Worm (Caenorhabditis elegans) whole organism, L4/young adult: Measurements from ENCODE around the gene ceh-40.

Source experiments
- W03F9.2 ChIP-seq: fragments of 150-350 bp; optimal IDR thresholded peaks from 2 replicates; lab custom pipeline; 2014; ENCODE audit warnings: missing biosample characterization, missing genetic modification characterization
- him-1 ChIP-seq: sonication (generic microtip); optimal IDR thresholded peaks from 2 replicates; lab custom pipeline; 2016; ENCODE audit warnings: missing genotype, missing genetic modification reagents, missing genetic modification characterization, missing compliant biosample characterization

- TF ChIP-seq him-1 (tag; lab: Kevin White, UChicago) (no peak), W03F9.2 (no peak)
Measured at ce11 chrX:12346729-12347128, 26.2 kb upstream of the ceh-40 start, which contains the start of gene F42F12.11.
